Fruit fly (Drosophila melanogaster) whole organism, embryonic: ENCODE results near the gene crm.

Source experiments
- Bteb2 ChIP-seq: fragments of 200-800 bp; sonication (Bioruptor generic); optimal IDR thresholded peaks from 2 replicates; lab custom pipeline; 2016; ENCODE audit warnings: missing biosample characterization, missing genetic modification characterization
- CG11085 ChIP-seq: fragments of 200-800 bp; sonication (Bioruptor generic); IDR thresholded peaks from 2 replicates; pipeline ENCODE4 v1.3.6; 2022; ENCODE audit warnings: missing biosample characterization, missing genetic modification characterization
- CG11504 ChIP-seq: fragments of 200-800 bp; sonication (Bioruptor generic); optimal IDR thresholded peaks from 3 replicates; lab custom pipeline; 2019; ENCODE audit warnings: missing biosample characterization, mild to moderate bottlenecking, missing genetic modification characterization, moderate library complexity
- CG12299 ChIP-seq: fragments of 200-800 bp; sonication (Bioruptor generic); optimal IDR thresholded peaks from 2 replicates; lab custom pipeline; 2018; ENCODE audit warnings: missing biosample characterization, mild to moderate bottlenecking, missing genetic modification characterization
- CG13775 ChIP-seq: fragments of 200-800 bp; sonication (Bioruptor generic); optimal IDR thresholded peaks from 3 replicates; lab custom pipeline; 2017; ENCODE audit warnings: missing biosample characterization, mild to moderate bottlenecking, missing genetic modification characterization
- CG14965 ChIP-seq: fragments of 200-800 bp; sonication (Bioruptor generic); optimal IDR thresholded peaks from 2 replicates; lab custom pipeline; 2016; ENCODE audit warnings: missing biosample characterization, missing genetic modification characterization, borderline replicate concordance
- CG1602 ChIP-seq: fragments of 200-800 bp; sonication (Bioruptor generic); optimal IDR thresholded peaks from 3 replicates; lab custom pipeline; 2016; ENCODE audit warnings: missing biosample characterization, missing genetic modification characterization
- CG1647 ChIP-seq: fragments of 200-800 bp; sonication (Bioruptor generic); optimal IDR thresholded peaks from 3 replicates; lab custom pipeline; 2016; ENCODE audit warnings: missing biosample characterization, missing genetic modification characterization
- CG17328 ChIP-seq: fragments of 200-800 bp; sonication (Bioruptor generic); IDR thresholded peaks from 2 replicates; pipeline ENCODE4 v1.3.6; 2022; ENCODE audit warnings: missing biosample characterization, missing genetic modification characterization
- CG17359 ChIP-seq: fragments of 200-800 bp; sonication (Bioruptor generic); optimal IDR thresholded peaks from 3 replicates; lab custom pipeline; 2018; ENCODE audit warnings: missing biosample characterization, mild to moderate bottlenecking, missing genetic modification characterization, moderate library complexity
- CG1832 ChIP-seq: fragments of 200-800 bp; sonication (Bioruptor generic); optimal IDR thresholded peaks from 2 replicates; lab custom pipeline; 2017; ENCODE audit warnings: missing biosample characterization, mild to moderate bottlenecking, missing genetic modification characterization, inconsistent platforms
- CG18476 ChIP-seq: fragments of 200-800 bp; sonication (Bioruptor generic); optimal IDR thresholded peaks from 2 replicates; lab custom pipeline; 2016; ENCODE audit warnings: missing biosample characterization, mild to moderate bottlenecking, missing genetic modification characterization
- CG3407 ChIP-seq: fragments of 200-800 bp; sonication (Bioruptor generic); optimal IDR thresholded peaks from 2 replicates; lab custom pipeline; 2018; ENCODE audit warnings: missing biosample characterization, mild to moderate bottlenecking, missing genetic modification characterization
- CG3847 ChIP-seq: fragments of 200-800 bp; sonication (Bioruptor generic); IDR thresholded peaks from 2 replicates; pipeline ENCODE4 v1.3.6; 2022; ENCODE audit warnings: missing biosample characterization, missing genetic modification characterization
- CG7786 ChIP-seq: fragments of 200-800 bp; sonication (Bioruptor generic); optimal IDR thresholded peaks from 2 replicates; lab custom pipeline; 2016; ENCODE audit warnings: missing biosample characterization, missing genetic modification characterization
- CG7963 ChIP-seq: fragments of 200-800 bp; sonication (Bioruptor generic); IDR thresholded peaks from 3 replicates; pipeline ENCODE4 v1.3.6; 2022; ENCODE audit warnings: missing biosample characterization, missing genetic modification characterization; ENCODE audit not compliant: partially characterized antibody
- CG7987 ChIP-seq: fragments of 200-800 bp; sonication (Bioruptor generic); optimal IDR thresholded peaks from 2 replicates; lab custom pipeline; 2018; ENCODE audit warnings: missing biosample characterization, mild to moderate bottlenecking, missing genetic modification characterization, moderate library complexity
- CG8765 ChIP-seq: fragments of 200-800 bp; sonication (Bioruptor generic); IDR thresholded peaks from 2 replicates; pipeline ENCODE4 v1.3.6; 2022; ENCODE audit warnings: missing biosample characterization, missing genetic modification characterization
- CkIIα-i1 ChIP-seq: fragments of 200-800 bp; sonication (Bioruptor generic); IDR thresholded peaks from 2 replicates; pipeline ENCODE4 v1.3.6; 2022; ENCODE audit warnings: missing biosample characterization, missing genetic modification characterization
- E2f2 ChIP-seq: fragments of 200-800 bp; sonication (Bioruptor generic); IDR thresholded peaks from 2 replicates; pipeline ENCODE4 v1.3.6; 2022; ENCODE audit warnings: missing biosample characterization, missing genetic modification characterization
- Fer2 ChIP-seq: fragments of 200-800 bp; sonication (Bioruptor generic); optimal IDR thresholded peaks from 2 replicates; lab custom pipeline; 2018; ENCODE audit warnings: missing biosample characterization, mild to moderate bottlenecking, missing genetic modification characterization, moderate library complexity
- Gsc ChIP-seq: fragments of 200-800 bp; sonication (Bioruptor generic); IDR thresholded peaks from 2 replicates; pipeline ENCODE4 v1.3.6; 2022; ENCODE audit warnings: missing biosample characterization, missing genetic modification characterization
- HLHmδ ChIP-seq: fragments of 200-800 bp; sonication (Bioruptor generic); optimal IDR thresholded peaks from 2 replicates; lab custom pipeline; 2018; ENCODE audit warnings: missing biosample characterization, mild to moderate bottlenecking, missing genetic modification characterization, moderate library complexity
- MTF-1 ChIP-seq: fragments of 200-800 bp; sonication (Bioruptor generic); optimal IDR thresholded peaks from 2 replicates; lab custom pipeline; 2018; ENCODE audit warnings: missing biosample characterization, mild to moderate bottlenecking, missing genetic modification characterization, borderline replicate concordance
- Nf-YA ChIP-seq: fragments of 200-800 bp; sonication (Bioruptor generic); IDR thresholded peaks from 2 replicates; pipeline ENCODE4 v1.3.6; 2022; ENCODE audit warnings: missing biosample characterization, missing genetic modification characterization
- Rx ChIP-seq: fragments of 200-800 bp; sonication (Bioruptor generic); IDR thresholded peaks from 2 replicates; pipeline ENCODE4 v1.3.6; 2022; ENCODE audit warnings: missing biosample characterization, missing genetic modification characterization
- Sox100B ChIP-seq: fragments of 200-800 bp; sonication (Bioruptor generic); optimal IDR thresholded peaks from 3 replicates; lab custom pipeline; 2018; ENCODE audit warnings: missing biosample characterization, mild to moderate bottlenecking, missing genetic modification characterization
- Sry-δ ChIP-seq: fragments of 200-800 bp; sonication (Bioruptor generic); optimal IDR thresholded peaks from 2 replicates; lab custom pipeline; 2016; ENCODE audit warnings: missing biosample characterization, missing genetic modification characterization
- Taf1 ChIP-seq: fragments of 200-800 bp; sonication (Bioruptor generic); IDR thresholded peaks from 2 replicates; pipeline ENCODE4 v1.3.6; 2022; ENCODE audit warnings: missing biosample characterization, missing genetic modification characterization
- Trl ChIP-seq, 3 experiments: fragments of >200 bp in 2 of 3; fragments of 200-800 bp in 1 of 3; sonication (Bioruptor generic) in 1 of 3; optimal IDR thresholded peaks; 2 replicates in 1 of 3; 3 replicates in 2 of 3; lab custom pipeline; 2016 to 2017; ENCODE audit warnings: missing biosample characterization in 1 of 3, missing genetic modification characterization in 1 of 3
- bbx ChIP-seq: fragments of 200-800 bp; sonication (Bioruptor generic); IDR thresholded peaks from 2 replicates; pipeline ENCODE4 v1.3.6; 2022; ENCODE audit warnings: missing biosample characterization, missing genetic modification characterization; ENCODE audit not compliant: partially characterized antibody
- caup ChIP-seq: fragments of 200-800 bp; sonication (Bioruptor generic); optimal IDR thresholded peaks from 3 replicates; lab custom pipeline; 2017; ENCODE audit warnings: missing biosample characterization, mild to moderate bottlenecking, missing genetic modification characterization, moderate library complexity; ENCODE audit not compliant: severe bottlenecking
- dmrt99B ChIP-seq: fragments of 200-800 bp; sonication (Bioruptor generic); optimal IDR thresholded peaks from 2 replicates; lab custom pipeline; 2018; ENCODE audit warnings: missing biosample characterization, mild to moderate bottlenecking, missing genetic modification characterization, moderate library complexity
- ems ChIP-seq: fragments of 200-800 bp; sonication (Bioruptor generic); optimal IDR thresholded peaks from 3 replicates; lab custom pipeline; 2016; ENCODE audit warnings: missing biosample characterization, missing genetic modification characterization
- ewg ChIP-seq: fragments of 200-800 bp; sonication (Bioruptor generic); optimal IDR thresholded peaks from 3 replicates; lab custom pipeline; 2017; ENCODE audit warnings: mild to moderate bottlenecking, missing biosample characterization, missing genetic modification reagents, missing genetic modification characterization
- fru ChIP-seq: fragments of >200 bp; optimal IDR thresholded peaks from 2 replicates; lab custom pipeline; 2017
- fu2 ChIP-seq: fragments of 200-800 bp; sonication (Bioruptor generic); optimal IDR thresholded peaks from 2 replicates; lab custom pipeline; 2016; ENCODE audit warnings: missing biosample characterization, missing genetic modification characterization
- gsb ChIP-seq: fragments of 200-800 bp; sonication (Bioruptor generic); IDR thresholded peaks from 2 replicates; pipeline ENCODE4 v1.3.6; 2022; ENCODE audit warnings: missing biosample characterization, missing genetic modification characterization
- hkb ChIP-seq, 2 experiments: fragments of 200-800 bp in 1 of 2; fragments of >200 bp in 1 of 2; sonication (Bioruptor generic) in 1 of 2; IDR thresholded peaks in 1 of 2; optimal IDR thresholded peaks in 1 of 2; 2 replicates each; pipeline versions ENCODE4 v1.3.6 to Lab custom; 2017 to 2022; ENCODE audit warnings: missing biosample characterization in 1 of 2, missing genetic modification characterization in 1 of 2
- otp ChIP-seq: fragments of 200-800 bp; sonication (Bioruptor generic); IDR thresholded peaks from 3 replicates; pipeline ENCODE4, ENCODE4 v1.3.6; 2022; ENCODE audit warnings: missing biosample characterization, missing genetic modification characterization
- sc ChIP-seq, 3 experiments: fragments of >200 bp in 2 of 3; fragments of 200-800 bp in 1 of 3; sonication (Bioruptor generic) in 1 of 3; optimal IDR thresholded peaks; 2 replicates in 2 of 3; 3 replicates in 1 of 3; lab custom pipeline; 2017; ENCODE audit warnings: mild to moderate bottlenecking in 1 of 3, missing biosample characterization in 1 of 3, missing genetic modification characterization in 1 of 3, missing genetic modification reagents in 1 of 3
- sens ChIP-seq: fragments of 200-800 bp; sonication (Bioruptor generic); peaks from one replicate; lab custom pipeline; 2016; ENCODE audit warnings: missing biosample characterization, missing genetic modification characterization
- sim ChIP-seq: fragments of 200-800 bp; sonication (Bioruptor generic); IDR thresholded peaks from 2 replicates; pipeline ENCODE4 v1.3.6; 2022; ENCODE audit warnings: missing biosample characterization, missing genetic modification characterization
- sqz ChIP-seq: fragments of 200-800 bp; sonication (Bioruptor generic); optimal IDR thresholded peaks from 3 replicates; lab custom pipeline; 2018; ENCODE audit warnings: missing biosample characterization, mild to moderate bottlenecking, missing genetic modification characterization
- tna ChIP-seq: fragments of 200-800 bp; sonication (Bioruptor generic); IDR thresholded peaks from 2 replicates; pipeline ENCODE4 v1.3.6; 2022; ENCODE audit warnings: missing biosample characterization, missing genetic modification characterization; ENCODE audit not compliant: partially characterized antibody
- wek ChIP-seq: fragments of 200-800 bp; sonication (Bioruptor generic); optimal IDR thresholded peaks from 3 replicates; lab custom pipeline; 2018; ENCODE audit warnings: missing biosample characterization, mild to moderate bottlenecking, missing genetic modification characterization, moderate library complexity
- zen ChIP-seq: fragments of 200-800 bp; sonication (Bioruptor generic); optimal IDR thresholded peaks from 3 replicates; lab custom pipeline; 2018; ENCODE audit warnings: missing biosample characterization, mild to moderate bottlenecking, missing genetic modification characterization, moderate library complexity

The crm gene

DNA sequence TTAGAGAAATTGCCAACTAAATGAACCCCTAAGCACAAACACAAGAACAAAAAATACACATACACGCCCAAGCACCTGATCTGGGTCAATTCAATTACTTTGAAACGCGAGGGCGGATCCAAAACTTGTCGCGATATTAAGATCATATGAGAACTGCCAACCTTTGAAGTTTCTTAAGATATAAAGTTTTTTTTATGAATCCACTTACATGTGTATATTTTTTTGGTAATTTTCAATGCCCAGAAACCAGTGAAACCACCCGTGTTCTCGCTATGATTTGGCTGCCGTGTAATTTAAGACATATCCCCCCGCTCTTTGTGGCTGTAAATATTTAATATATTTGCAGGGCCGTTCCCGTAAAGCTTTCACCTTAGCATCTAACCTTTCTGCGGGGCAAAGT lies 11.1 kb upstream of the crm start (continued):
- TF ChIP-seq CG11504 (tag; lab: Kevin White, UChicago), result peak; percentile 38
- no peak for TF ChIP-seq CG13775 (GFP tag; lab: Kevin White, UChicago)
- no peak for TF ChIP-seq CG8765 (GFP tag; lab: Robert Waterston, UW)
- TF ChIP-seq, all 482 proteins: peak for 25

- peak; percentile 79 for TF ChIP-seq CG1602 (GFP tag; lab: Kevin White, UChicago)
- peak; percentile 94 for TF ChIP-seq CG7786 (GFP tag; lab: Kevin White, UChicago)
- peak; percentile 97 for TF ChIP-seq sens (GFP tag; lab: Kevin White, UChicago)
- peak; percentile 86 for TF ChIP-seq otp
- peak; percentile 73 for TF ChIP-seq wek (GFP tag; lab: Kevin White, UChicago)
- peak; percentile 78 for TF ChIP-seq Fer2
- TF ChIP-seq CG18476 (GFP tag; lab: Kevin White, UChicago), result peak; percentile 86
- TF ChIP-seq CG14965 (GFP tag; lab: Kevin White, UChicago), result peak; percentile 59
- peak; percentile 72 for TF ChIP-seq E2f2 (GFP tag; lab: Robert Waterston, UW)
- TF ChIP-seq sqz, result peak; percentile 69
- peak; percentile 94 for TF ChIP-seq CG17359 (tag; lab: Kevin White, UChicago)
- TF ChIP-seq dmrt99B (tag; lab: Kevin White, UChicago), result peak; percentile 95
- no peak for TF ChIP-seq HLHmδ (GFP tag; lab: Kevin White, UChicago)
- peak; percentile 93 for TF ChIP-seq caup (GFP tag; lab: Kevin White, UChicago)
- peak; percentile 43; the same call in 1 of the 2 replicates for TF ChIP-seq CkIIα-i1
- peak; percentile 76 for TF ChIP-seq CG3407 (GFP tag; lab: Kevin White, UChicago)
- TF ChIP-seq MTF-1 (GFP tag; lab: Kevin White, UChicago), result peak; percentile 78
- TF ChIP-seq Sox100B, result peak; percentile 87
- peak; percentile 84 for TF ChIP-seq CG3847 (GFP tag; lab: Robert Waterston, UW)
- TF ChIP-seq sc (optimal IDR thresholded peaks at IDR 0.05; lab: Kevin White, UChicago), result no peak
- TF ChIP-seq sc (GFP tag; optimal IDR thresholded peaks at IDR 0.05; lab: Kevin White, UChicago), result peak; percentile 35
- peak; percentile 83 for TF ChIP-seq Taf1 (GFP tag; lab: Robert Waterston, UW)
- peak; percentile 91 for TF ChIP-seq CG17328 (GFP tag; lab: Robert Waterston, UW)
- peak; percentile 87 for TF ChIP-seq gsb (GFP tag; lab: Robert Waterston, UW)
- TF ChIP-seq Sry-δ, result peak; percentile 55
- peak; percentile 87 for TF ChIP-seq fu2 (GFP tag; lab: Kevin White, UChicago)
- TF ChIP-seq CG1832, result no peak
- TF ChIP-seq CG1647 (GFP tag; lab: Kevin White, UChicago), result peak; percentile 87
- peak; percentile 87 for TF ChIP-seq Bteb2
- TF ChIP-seq zen (tag; lab: Kevin White, UChicago), result peak; percentile 52
- peak; percentile 87 for TF ChIP-seq CG7987 (GFP tag; lab: Kevin White, UChicago)
- TF ChIP-seq hkb (optimal IDR thresholded peaks at IDR 0.05; lab: Kevin White, UChicago), result no peak
- peak; percentile 96 for TF ChIP-seq hkb (GFP tag; IDR thresholded peaks at IDR 0.05; lab: Robert Waterston, UW)
- no peak for TF ChIP-seq fru (lab: Kevin White, UChicago)
- TF ChIP-seq sim (GFP tag; lab: Robert Waterston, UW), result peak; percentile 80
- TF ChIP-seq CG12299 (tag; lab: Kevin White, UChicago), result peak; percentile 74
- no peak for TF ChIP-seq tna (GFP tag; lab: Robert Waterston, UW)
- peak; percentile 88 for TF ChIP-seq ems
- no peak for TF ChIP-seq Trl (optimal IDR thresholded peaks at IDR 0.05; lab: Kevin White, UChicago)
- TF ChIP-seq Trl (GFP tag; optimal IDR thresholded peaks at IDR 0.05; lab: Kevin White, UChicago), result peak; percentile 85
- TF ChIP-seq Rx (GFP tag; lab: Robert Waterston, UW), result peak; percentile 81
- peak; percentile 71 for TF ChIP-seq ewg
- TF ChIP-seq bbx (GFP tag; lab: Robert Waterston, UW), result no peak
- TF ChIP-seq Nf-YA (GFP tag; lab: Robert Waterston, UW), result peak; percentile 77
- peak; percentile 84 for TF ChIP-seq CG11085 (GFP tag; lab: Robert Waterston, UW)
- no peak for TF ChIP-seq CG7963 (GFP tag; lab: Robert Waterston, UW)
- TF ChIP-seq Gsc (GFP tag; lab: Robert Waterston, UW), result peak; percentile 49; the same call in 1 of the 2 replicates
These were observed 5.5 kb upstream of the crm start, which contains the start of gene Syx4 for dm6 chrX:2744042-2744441. Syx4 (minus strand) TSS chrX:2744076.
